Worm (Caenorhabditis elegans) whole organism, young adult: ENCODE measurements around the gene R02E4.3.

ENCODE experiments used
- F10E7.11 ChIP-seq: sonication (generic microtip); optimal IDR thresholded peaks from 2 replicates; lab custom pipeline; 2017; ENCODE audit warnings: mild to moderate bottlenecking, missing genetic modification characterization, moderate library complexity, missing compliant biosample characterization
- F39B2.1 ChIP-seq: fragments of 200-800 bp; sonication (Bioruptor generic); IDR thresholded peaks from 2 replicates; pipeline ENCODE4 v1.3.6; 2022; ENCODE audit warnings: missing genetic modification reagents, missing genetic modification characterization, missing compliant biosample characterization
- ZK185.1 ChIP-seq: sonication (generic microtip); optimal IDR thresholded peaks from 2 replicates; lab custom pipeline; 2016; ENCODE audit warnings: mild to moderate bottlenecking, missing genetic modification characterization, missing compliant biosample characterization; ENCODE audit not compliant: poor library complexity, severe bottlenecking
- ama-1 ChIP-seq, 3 experiments: fragments of 150-350 bp in 1 of 3; sonication (generic microtip) in 2 of 3; optimal IDR thresholded peaks; 2 replicates each; lab custom pipeline; 2014 to 2018; ENCODE audit warnings: missing biosample characterization in 2 of 3, missing genetic modification characterization in 2 of 3, missing genetic modification reagents in 2 of 3
- dpl-1 ChIP-seq: fragments of 150-350 bp; optimal IDR thresholded peaks from 2 replicates; lab custom pipeline; 2014; ENCODE audit warnings: missing biosample characterization, missing genetic modification reagents, missing genetic modification characterization
- efl-1 ChIP-seq: fragments of 150-350 bp; optimal IDR thresholded peaks from 2 replicates; lab custom pipeline; 2014; ENCODE audit warnings: missing biosample characterization, missing genetic modification reagents, missing genetic modification characterization
- ets-4 ChIP-seq: fragments of 200-800 bp; sonication (Bioruptor generic); optimal IDR thresholded peaks from 2 replicates; lab custom pipeline; 2018; ENCODE audit warnings: mild to moderate bottlenecking, missing genetic modification characterization, missing compliant biosample characterization
- him-1 ChIP-seq: sonication (generic microtip); optimal IDR thresholded peaks from 2 replicates; lab custom pipeline; 2016; ENCODE audit warnings: missing genotype, missing genetic modification reagents, missing genetic modification characterization, missing compliant biosample characterization
- lin-35 ChIP-seq, 3 experiments: fragments of 150-350 bp in 2 of 3; sonication (generic microtip) in 1 of 3; optimal IDR thresholded peaks; 2 replicates each; lab custom pipeline; 2014 to 2018; ENCODE audit warnings: missing biosample characterization in 3 of 3, missing genetic modification characterization in 3 of 3, missing genetic modification reagents in 3 of 3
- rcor-1 ChIP-seq: fragments of 200-800 bp; sonication (Bioruptor generic); IDR thresholded peaks from 2 replicates; pipeline ENCODE4 v1.3.6; 2022; ENCODE audit warnings: missing genetic modification reagents, missing genetic modification characterization, missing compliant biosample characterization
- ztf-6 ChIP-seq: fragments of 200-800 bp; sonication (Bioruptor generic); IDR thresholded peaks from 2 replicates; pipeline ENCODE4 v1.3.6; 2022; ENCODE audit warnings: missing genetic modification reagents, missing genetic modification characterization, missing compliant biosample characterization

DNA sequence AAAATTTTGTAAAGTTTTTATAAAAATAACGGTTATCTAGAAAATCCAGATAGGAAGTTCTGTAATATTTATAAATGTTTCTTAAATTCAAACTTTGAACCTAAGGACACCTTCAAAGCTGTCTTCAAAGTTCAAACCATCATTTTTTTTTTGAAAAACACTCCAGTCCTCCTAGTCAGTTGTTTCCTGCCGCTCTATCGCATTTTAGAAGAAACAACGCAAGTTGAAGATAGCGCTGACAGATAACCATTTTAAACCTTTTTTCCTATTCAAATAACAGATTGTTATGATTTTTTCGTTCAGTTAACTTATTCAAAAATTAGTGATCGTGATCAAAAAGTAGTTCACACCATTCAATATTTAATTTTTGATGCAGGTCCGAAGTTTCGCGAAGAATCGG lies 31.5 kb upstream of the R02E4.3 start:
- TF ChIP-seq ets-4 (GFP tag; lab: Kevin White, UChicago) (no peak), F39B2.1 (GFP tag; lab: Robert Waterston, UW) (no peak), F10E7.11 (tag; lab: Kevin White, UChicago) (no peak), dpl-1 (GFP tag; lab: Kevin White, UChicago) (no peak), lin-35 (GFP tag; optimal IDR thresholded peaks at IDR 0.05; lab: Kevin White, UChicago) (no peak), ZK185.1 (tag; lab: Kevin White, UChicago) (no peak), efl-1 (GFP tag; lab: Kevin White, UChicago) (no peak), ztf-6 (GFP tag; lab: Robert Waterston, UW) (no peak), rcor-1 (GFP tag; lab: Robert Waterston, UW) (no peak), ama-1 (optimal IDR thresholded peaks at IDR 0.05; lab: Kevin White, UChicago) (no peak), ama-1 (GFP tag; optimal IDR thresholded peaks at IDR 0.05; lab: Kevin White, UChicago) (no peak), him-1 (no peak)
